Worm (Caenorhabditis elegans): Measurements from ENCODE around the gene H12D21.5.
A peak's percentile ranks its signal among the peaks of the same experiment; 100 is the strongest.
"Not testable (repeated sequence)": the region's sequence is repeated elsewhere in the genome, so short reads cannot be mapped to it uniquely, and the experiment has no call there.

H12D21.5 gene

DNA sequence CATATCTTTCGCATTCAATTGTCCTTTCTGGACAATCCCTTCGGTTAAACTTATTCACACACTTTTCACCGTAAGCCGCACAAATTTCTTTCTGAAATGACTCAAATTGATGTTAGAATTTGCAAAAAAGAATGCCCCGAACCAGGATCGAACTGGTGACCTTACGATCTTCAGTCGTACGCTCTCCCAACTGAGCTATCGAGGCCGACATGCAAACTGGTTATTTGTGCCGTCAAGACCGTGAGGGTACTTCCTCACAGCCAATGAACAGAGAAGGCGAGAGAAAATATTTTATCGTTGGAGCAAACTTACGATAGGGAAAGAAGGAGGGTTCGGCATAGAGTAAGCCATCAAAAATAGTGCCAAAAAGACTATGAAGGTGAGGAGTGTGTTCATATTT is 17.5 kb upstream of the H12D21.5 start:
- peak; percentile 11 for TF ChIP-seq fos-1 (tag; optimal IDR thresholded peaks at IDR 0.05)
- TF ChIP-seq Y55F3AM.14 (GFP tag; optimal IDR thresholded peaks at IDR 0.05): no peak
- TF ChIP-seq zag-1 (tag; optimal IDR thresholded peaks at IDR 0.05): no peak
- TF ChIP-seq nhr-21 (tag; optimal IDR thresholded peaks at IDR 0.05): peak; percentile 23
- peak; percentile 52 for TF ChIP-seq gmeb-1 (tag; optimal IDR thresholded peaks at IDR 0.05)
- TF ChIP-seq egl-27 (tag; optimal IDR thresholded peaks at IDR 0.05): peak; percentile 12
- TF ChIP-seq sem-4 (tag; optimal IDR thresholded peaks at IDR 0.05): no peak
- TF ChIP-seq ztf-1 (GFP tag; conservative IDR thresholded peaks at IDR 0.05): no peak
- TF ChIP-seq F13H6.1 (tag; optimal IDR thresholded peaks at IDR 0.05): peak; percentile 26
- peak; percentile 97 for TF ChIP-seq snpc-4 (tag; optimal IDR thresholded peaks at IDR 0.05)
- TF ChIP-seq nhr-25 (tag; optimal IDR thresholded peaks at IDR 0.05): no peak
- TF ChIP-seq mdl-1 (tag; optimal IDR thresholded peaks at IDR 0.05): no peak
- no peak for TF ChIP-seq blmp-1 (tag; optimal IDR thresholded peaks at IDR 0.05; ENCODE audit: insufficient read depth)
- TF ChIP-seq nhr-237 (tag; optimal IDR thresholded peaks at IDR 0.05): no peak
- no peak for TF ChIP-seq elt-3 (tag; optimal IDR thresholded peaks at IDR 0.05)
- no peak for TF ChIP-seq aly-2 (tag; optimal IDR thresholded peaks at IDR 0.05)
- TF ChIP-seq lin-13 (GFP tag; optimal IDR thresholded peaks at IDR 0.05): no peak
- no peak for TF ChIP-seq nhr-23 (tag; optimal IDR thresholded peaks at IDR 0.05)
- peak; percentile 38 for TF ChIP-seq C34F6.9 (tag; optimal IDR thresholded peaks at IDR 0.05)
- no peak for TF ChIP-seq alr-1 (tag; optimal IDR thresholded peaks at IDR 0.05)
- no peak for TF ChIP-seq ceh-16 (tag; optimal IDR thresholded peaks at IDR 0.05)
- no peak for TF ChIP-seq nhr-6 (tag; optimal IDR thresholded peaks at IDR 0.05)
- TF ChIP-seq mab-5 (tag; optimal IDR thresholded peaks at IDR 0.05): no peak
- TF ChIP-seq R02D3.7 (tag; optimal IDR thresholded peaks at IDR 0.05): no peak
- TF ChIP-seq lsy-2 (tag; optimal IDR thresholded peaks at IDR 0.05): peak in 1 of 2 experiments; percentile 50
- TF ChIP-seq nhr-77 (tag; optimal IDR thresholded peaks at IDR 0.05): no peak
- TF ChIP-seq peb-1 (tag; optimal IDR thresholded peaks at IDR 0.05): no peak
- TF ChIP-seq mbf-1 (tag; optimal IDR thresholded peaks at IDR 0.05): no peak
- TF ChIP-seq ama-1 (optimal IDR thresholded peaks at IDR 0.05): no peak
- TF ChIP-seq ceh-82 (tag; optimal IDR thresholded peaks at IDR 0.05): no peak
- no peak for TF ChIP-seq unc-39 (tag; optimal IDR thresholded peaks at IDR 0.05)
- no peak for TF ChIP-seq ztf-11 (tag; optimal IDR thresholded peaks at IDR 0.05)
- no peak for TF ChIP-seq nhr-12 (tag; optimal IDR thresholded peaks at IDR 0.05)
- peak; percentile 70 for TF ChIP-seq nhr-129 (tag; optimal IDR thresholded peaks at IDR 0.05)
- TF ChIP-seq lin-11 (tag; optimal IDR thresholded peaks at IDR 0.05): no peak
- peak; percentile 57 for TF ChIP-seq sma-9 (GFP tag; optimal IDR thresholded peaks at IDR 0.05)
- TF ChIP-seq sma-9 (tag; optimal IDR thresholded peaks at IDR 0.05): no peak
- TF ChIP-seq crh-2 (tag; optimal IDR thresholded peaks at IDR 0.05): peak; percentile 7
- no peak for TF ChIP-seq elt-1 (tag; optimal IDR thresholded peaks at IDR 0.05)
- TF ChIP-seq nhr-11 (tag; optimal IDR thresholded peaks at IDR 0.05): no peak
- no peak for TF ChIP-seq skn-1 (tag; optimal IDR thresholded peaks at IDR 0.05)
- no peak for TF ChIP-seq lin-39 (tag; optimal IDR thresholded peaks at IDR 0.05)
- peak; percentile 15 for TF ChIP-seq sma-3 (GFP tag; optimal IDR thresholded peaks at IDR 0.05)
- TF ChIP-seq ztf-4 (tag; optimal IDR thresholded peaks at IDR 0.05): no peak
- no peak for TF ChIP-seq nhr-10 (tag; optimal IDR thresholded peaks at IDR 0.05)
- TF ChIP-seq unc-62 (GFP tag; optimal IDR thresholded peaks at IDR 0.05): no peak
- TF ChIP-seq dmd-4 (tag; optimal IDR thresholded peaks at IDR 0.05): no peak
- TF ChIP-seq unc-55 (GFP tag; optimal IDR thresholded peaks at IDR 0.05): peak; percentile 48
- no peak for TF ChIP-seq ZK546.5 (tag; optimal IDR thresholded peaks at IDR 0.05)

- not testable (repeated sequence) for TF ChIP-seq sem-4 (tag; optimal IDR thresholded peaks at IDR 0.05); blmp-1 (tag; optimal IDR thresholded peaks at IDR 0.05; ENCODE audit: insufficient read depth); egl-27 (tag; optimal IDR thresholded peaks at IDR 0.05)
These were observed 17.1 kb upstream of the H12D21.5 start, which contains the start of gene ZC412.10 for ce11 chrV:14876724-14877123. TSS of gene ZC412.10 (minus strand) at chrV:14876824.
